Fruit fly (Drosophila melanogaster) whole organism, embryonic: ENCODE data around the gene CG9919.

Source experiments
- CG2875 ChIP-seq: fragments of 200-800 bp; sonication (Bioruptor generic); optimal IDR thresholded peaks from 2 replicates; lab custom pipeline; 2017; ENCODE audit warnings: missing biosample characterization, mild to moderate bottlenecking, missing genetic modification characterization, missing genetic modification reagents
- CG4424 ChIP-seq: fragments of 200-800 bp; sonication (Bioruptor generic); optimal IDR thresholded peaks from 3 replicates; lab custom pipeline; 2016; ENCODE audit warnings: missing biosample characterization, missing genetic modification characterization
- CG7372 ChIP-seq: fragments of 200-800 bp; sonication (Bioruptor generic); IDR thresholded peaks from 2 replicates; pipeline ENCODE4 v1.3.6; 2022; ENCODE audit warnings: missing biosample characterization, missing genetic modification characterization
- CG9215 ChIP-seq: fragments of 200-800 bp; sonication (Bioruptor generic); IDR thresholded peaks from 2 replicates; pipeline ENCODE4 v1.3.6; 2022; ENCODE audit warnings: missing biosample characterization, missing genetic modification characterization
- maf-S ChIP-seq: fragments of 200-800 bp; sonication (Bioruptor generic); optimal IDR thresholded peaks from 2 replicates; lab custom pipeline; 2016; ENCODE audit warnings: missing biosample characterization, missing genetic modification characterization

DNA sequence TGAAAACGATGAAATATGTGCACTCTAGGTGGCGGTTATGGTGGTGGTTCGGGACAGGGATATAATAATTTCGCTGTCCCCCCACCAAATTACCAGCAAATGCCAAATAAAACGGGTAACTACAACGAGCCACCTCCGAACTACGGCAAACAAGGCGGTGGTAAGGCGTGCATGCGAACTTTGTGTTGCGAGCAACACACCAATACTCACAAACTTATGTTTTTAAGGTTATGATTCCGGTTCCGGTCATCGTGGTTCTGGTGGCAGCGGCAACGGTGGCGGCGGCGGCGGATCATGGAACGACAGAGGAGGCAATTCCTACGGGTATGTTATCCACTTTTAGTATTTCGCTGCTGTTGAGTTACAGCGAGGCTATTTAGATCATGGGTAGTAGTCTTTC lies 41.6 kb downstream of the CG9919 start:
- TF ChIP-seq maf-S (no peak), CG7372 (GFP tag; lab: Robert Waterston, UW) (no peak), CG2875 (GFP tag; lab: Kevin White, UChicago) (no peak), CG9215 (GFP tag; lab: Robert Waterston, UW) (no peak), CG4424 (no peak)
